Worm (Caenorhabditis elegans): Measurements from ENCODE around the gene F25E5.5.

- TF ChIP-seq aly-2 (tag; optimal IDR thresholded peaks at IDR 0.05) = no peak
- no peak for TF ChIP-seq ama-1 (optimal IDR thresholded peaks at IDR 0.05)
- no peak for TF ChIP-seq ceh-82 (tag; optimal IDR thresholded peaks at IDR 0.05)
- no peak for TF ChIP-seq unc-62 (GFP tag; optimal IDR thresholded peaks at IDR 0.05)
- TF ChIP-seq elt-3 (tag; optimal IDR thresholded peaks at IDR 0.05) = no peak
- TF ChIP-seq nhr-77 (tag; optimal IDR thresholded peaks at IDR 0.05) = no peak
- no peak for TF ChIP-seq nhr-237 (tag; optimal IDR thresholded peaks at IDR 0.05)
- TF ChIP-seq ztf-4 (tag; optimal IDR thresholded peaks at IDR 0.05) = no peak
- no peak for TF ChIP-seq mab-5 (tag; optimal IDR thresholded peaks at IDR 0.05)
- no peak for TF ChIP-seq snpc-4 (tag; optimal IDR thresholded peaks at IDR 0.05)
- TF ChIP-seq unc-39 (tag; optimal IDR thresholded peaks at IDR 0.05) = no peak
- no peak for TF ChIP-seq zag-1 (tag; optimal IDR thresholded peaks at IDR 0.05)
- TF ChIP-seq nhr-11 (tag; optimal IDR thresholded peaks at IDR 0.05) = no peak
- TF ChIP-seq elt-1 (tag; optimal IDR thresholded peaks at IDR 0.05) = no peak
Observed at ce11 chrV:7485000-7485399, 37.9 kb downstream of the F25E5.5 start, which contains the start of gene srbc-8.

Measured in whole organism, L2 larva.